Fruit fly (Drosophila melanogaster) whole organism, embryonic: ENCODE data around the gene Rbbp5.

ENCODE experiments used
- CG10431 ChIP-seq: fragments of 200-800 bp; sonication (Bioruptor generic); optimal IDR thresholded peaks from 3 replicates; lab custom pipeline; 2018; ENCODE audit warnings: missing biosample characterization, mild to moderate bottlenecking, missing genetic modification characterization
- CG11093 ChIP-seq: fragments of 200-800 bp; sonication (Bioruptor generic); IDR thresholded peaks from 3 replicates; pipeline ENCODE4 v1.3.6; 2022; ENCODE audit warnings: missing biosample characterization, missing genetic modification characterization
- CG11456 ChIP-seq: fragments of 200-800 bp; sonication (Bioruptor generic); IDR thresholded peaks from 3 replicates; pipeline ENCODE4 v1.3.6; 2022; ENCODE audit warnings: missing biosample characterization, missing genetic modification characterization
- CG12236 ChIP-seq: fragments of 200-800 bp; sonication (Bioruptor generic); optimal IDR thresholded peaks from 2 replicates; lab custom pipeline; 2016; ENCODE audit warnings: missing biosample characterization, missing genetic modification characterization
- CG15479 ChIP-seq: fragments of 200-800 bp; sonication (Bioruptor generic); optimal IDR thresholded peaks from 3 replicates; lab custom pipeline; 2019; ENCODE audit warnings: missing biosample characterization, mild to moderate bottlenecking, missing genetic modification characterization, moderate library complexity
- CG15696 ChIP-seq: fragments of 200-800 bp; sonication (Bioruptor generic); optimal IDR thresholded peaks from 2 replicates; lab custom pipeline; 2019; ENCODE audit warnings: missing biosample characterization, mild to moderate bottlenecking, missing genetic modification characterization, moderate library complexity
- CG18011 ChIP-seq: fragments of 200-800 bp; sonication (Bioruptor generic); optimal IDR thresholded peaks from 2 replicates; lab custom pipeline; 2017; ENCODE audit warnings: missing biosample characterization, missing genetic modification characterization, mild to moderate bottlenecking, moderate library complexity, missing genotype
- CG2678 ChIP-seq: fragments of 200-800 bp; sonication (Bioruptor generic); optimal IDR thresholded peaks from 3 replicates; lab custom pipeline; 2019; ENCODE audit warnings: missing biosample characterization, mild to moderate bottlenecking, missing genetic modification characterization, moderate library complexity
- CG2875 ChIP-seq: fragments of 200-800 bp; sonication (Bioruptor generic); optimal IDR thresholded peaks from 2 replicates; lab custom pipeline; 2017; ENCODE audit warnings: missing biosample characterization, mild to moderate bottlenecking, missing genetic modification characterization, missing genetic modification reagents
- CG2889 ChIP-seq: fragments of 200-800 bp; sonication (Bioruptor generic); IDR thresholded peaks from 3 replicates; pipeline ENCODE4 v1.3.6; 2022; ENCODE audit warnings: missing biosample characterization, missing genetic modification characterization
- CG30431 ChIP-seq: fragments of 200-800 bp; sonication (Bioruptor generic); optimal IDR thresholded peaks from 2 replicates; lab custom pipeline; 2017; ENCODE audit warnings: missing biosample characterization, missing genetic modification characterization
- CG3065 ChIP-seq: fragments of 200-800 bp; sonication (Bioruptor generic); optimal IDR thresholded peaks from 2 replicates; lab custom pipeline; 2016; ENCODE audit warnings: missing biosample characterization, missing genetic modification characterization
- CG34376 ChIP-seq: fragments of 200-800 bp; sonication (Bioruptor generic); optimal IDR thresholded peaks from 2 replicates; lab custom pipeline; 2018; ENCODE audit warnings: missing biosample characterization, mild to moderate bottlenecking, missing genetic modification characterization
- CG4820 ChIP-seq: fragments of 200-800 bp; sonication (Bioruptor generic); optimal IDR thresholded peaks from 3 replicates; lab custom pipeline; 2016; ENCODE audit warnings: missing biosample characterization, missing genetic modification characterization
- CkIIα-i1 ChIP-seq: fragments of 200-800 bp; sonication (Bioruptor generic); IDR thresholded peaks from 2 replicates; pipeline ENCODE4 v1.3.6; 2022; ENCODE audit warnings: missing biosample characterization, missing genetic modification characterization
- Dip2 ChIP-seq: fragments of 200-800 bp; sonication (Bioruptor generic); IDR thresholded peaks from 2 replicates; pipeline ENCODE4 v1.3.6; 2022; ENCODE audit warnings: missing biosample characterization, missing genetic modification characterization
- Dip3 ChIP-seq: fragments of 200-800 bp; sonication (Bioruptor generic); optimal IDR thresholded peaks from 3 replicates; lab custom pipeline; 2016; ENCODE audit warnings: missing biosample characterization, missing genetic modification characterization
- Drgx ChIP-seq: fragments of 200-800 bp; sonication (Bioruptor generic); IDR thresholded peaks from 2 replicates; pipeline ENCODE4 v1.3.6; 2022; ENCODE audit warnings: missing biosample characterization, missing genetic modification characterization
- Elba2 ChIP-seq: fragments of 200-800 bp; sonication (Bioruptor generic); optimal IDR thresholded peaks from 3 replicates; lab custom pipeline; 2016; ENCODE audit warnings: missing biosample characterization, missing genetic modification characterization
- Ets65A ChIP-seq: fragments of 200-800 bp; sonication (Bioruptor generic); peaks from one replicate; lab custom pipeline; 2016; ENCODE audit warnings: missing biosample characterization, missing genetic modification characterization
- Hand ChIP-seq: fragments of 200-800 bp; sonication (Bioruptor generic); optimal IDR thresholded peaks from 2 replicates; lab custom pipeline; 2017; ENCODE audit warnings: mild to moderate bottlenecking, missing biosample characterization, missing genetic modification reagents, missing genetic modification characterization
- HmgD ChIP-seq: fragments of 200-800 bp; sonication (Bioruptor generic); optimal IDR thresholded peaks from 3 replicates; lab custom pipeline; 2016; ENCODE audit warnings: missing biosample characterization, missing genetic modification characterization
- Hmr ChIP-seq: fragments of 200-800 bp; sonication (Bioruptor generic); optimal IDR thresholded peaks from 3 replicates; lab custom pipeline; 2017; ENCODE audit warnings: mild to moderate bottlenecking, missing biosample characterization, missing genetic modification reagents, missing genetic modification characterization
- Hmx ChIP-seq: fragments of 200-800 bp; sonication (Bioruptor generic); optimal IDR thresholded peaks from 2 replicates; lab custom pipeline; 2016; ENCODE audit warnings: missing biosample characterization, missing genetic modification characterization
- Hr39 ChIP-seq: fragments of >200 bp; optimal IDR thresholded peaks from 2 replicates; lab custom pipeline; 2017
- Nf-YA ChIP-seq: fragments of 200-800 bp; sonication (Bioruptor generic); IDR thresholded peaks from 2 replicates; pipeline ENCODE4 v1.3.6; 2022; ENCODE audit warnings: missing biosample characterization, missing genetic modification characterization
- Six4 ChIP-seq: fragments of 200-800 bp; sonication (Bioruptor generic); optimal IDR thresholded peaks from 2 replicates; lab custom pipeline; 2016; ENCODE audit warnings: missing biosample characterization, missing genetic modification characterization
- Tbp ChIP-seq: fragments of >200 bp; optimal IDR thresholded peaks from 2 replicates; lab custom pipeline; 2018; ENCODE audit warnings: missing biosample characterization, missing genetic modification characterization
- danr ChIP-seq: fragments of 200-800 bp; sonication (Bioruptor generic); IDR thresholded peaks from 2 replicates; pipeline ENCODE4 v1.3.6; 2022; ENCODE audit warnings: missing biosample characterization, missing genetic modification characterization
- dmrt11E ChIP-seq: fragments of 200-800 bp; sonication (Bioruptor generic); optimal IDR thresholded peaks from 3 replicates; lab custom pipeline; 2018; ENCODE audit warnings: missing biosample characterization, mild to moderate bottlenecking, missing genetic modification characterization, moderate library complexity
- dpn ChIP-seq, 2 experiments: fragments of 200-800 bp; sonication (Bioruptor generic); optimal IDR thresholded peaks; 3 replicates each; lab custom pipeline; 2016; ENCODE audit warnings: missing biosample characterization in 2 of 2, missing genetic modification characterization in 2 of 2
- eve ChIP-seq, 2 experiments: fragments of >200 bp; optimal IDR thresholded peaks; 2 replicates each; lab custom pipeline; 2017; ENCODE audit warnings: missing biosample characterization in 2 of 2, missing genetic modification characterization in 2 of 2
- exex ChIP-seq: fragments of 200-800 bp; sonication (Bioruptor generic); optimal IDR thresholded peaks from 4 replicates; lab custom pipeline; 2018; ENCODE audit warnings: missing biosample characterization, mild to moderate bottlenecking, missing genetic modification characterization, moderate library complexity
- fd96Cb ChIP-seq: fragments of 200-800 bp; sonication (Bioruptor generic); optimal IDR thresholded peaks from 2 replicates; lab custom pipeline; 2018; ENCODE audit warnings: missing biosample characterization, mild to moderate bottlenecking, missing genetic modification characterization, moderate library complexity
- gfzf ChIP-seq: fragments of 200-800 bp; sonication (Bioruptor generic); optimal IDR thresholded peaks from 2 replicates; lab custom pipeline; 2016; ENCODE audit warnings: missing biosample characterization, mild to moderate bottlenecking, missing genetic modification characterization, moderate library complexity
- gro ChIP-seq: fragments of 200-800 bp; sonication (Bioruptor generic); optimal IDR thresholded peaks from 2 replicates; lab custom pipeline; 2016; ENCODE audit warnings: missing biosample characterization, missing genetic modification characterization
- gsb ChIP-seq: fragments of 200-800 bp; sonication (Bioruptor generic); IDR thresholded peaks from 2 replicates; pipeline ENCODE4 v1.3.6; 2022; ENCODE audit warnings: missing biosample characterization, missing genetic modification characterization
- gsb-n ChIP-seq: fragments of 200-800 bp; sonication (Bioruptor generic); optimal IDR thresholded peaks from 3 replicates; lab custom pipeline; 2018; ENCODE audit warnings: missing biosample characterization, mild to moderate bottlenecking, missing genetic modification characterization
- inv ChIP-seq: fragments of 200-800 bp; sonication (Bioruptor generic); IDR thresholded peaks from 2 replicates; pipeline ENCODE4 v1.3.6; 2022; ENCODE audit warnings: missing biosample characterization, missing genetic modification characterization; ENCODE audit not compliant: partially characterized antibody
- mld ChIP-seq: fragments of 200-800 bp; sonication (Bioruptor generic); IDR thresholded peaks from 3 replicates; pipeline ENCODE4 v1.3.6; 2022; ENCODE audit warnings: missing biosample characterization, missing genetic modification characterization; ENCODE audit not compliant: partially characterized antibody
- oc ChIP-seq: fragments of 200-800 bp; sonication (Bioruptor generic); optimal IDR thresholded peaks from 2 replicates; lab custom pipeline; 2018; ENCODE audit warnings: missing biosample characterization, mild to moderate bottlenecking, missing genetic modification characterization, moderate library complexity
- odd ChIP-seq: fragments of 200-800 bp; sonication (Bioruptor generic); optimal IDR thresholded peaks from 2 replicates; lab custom pipeline; 2017; ENCODE audit warnings: missing biosample characterization, mild to moderate bottlenecking, missing genetic modification characterization
- pita ChIP-seq: fragments of 200-800 bp; sonication (Bioruptor generic); optimal IDR thresholded peaks from 2 replicates; lab custom pipeline; 2017; ENCODE audit warnings: missing biosample characterization, mild to moderate bottlenecking, missing genetic modification characterization
- schlank ChIP-seq: fragments of 200-800 bp; sonication (Bioruptor generic); optimal IDR thresholded peaks from 2 replicates; lab custom pipeline; 2018; ENCODE audit warnings: missing biosample characterization, mild to moderate bottlenecking, missing genetic modification characterization
- sens ChIP-seq: fragments of 200-800 bp; sonication (Bioruptor generic); peaks from one replicate; lab custom pipeline; 2016; ENCODE audit warnings: missing biosample characterization, missing genetic modification characterization
- sob ChIP-seq: fragments of 200-800 bp; sonication (Bioruptor generic); IDR thresholded peaks from 2 replicates; pipeline ENCODE4 v1.3.6; 2022; ENCODE audit warnings: missing biosample characterization, missing genetic modification characterization
- sr ChIP-seq: fragments of 200-800 bp; sonication (Bioruptor generic); IDR thresholded peaks from 3 replicates; pipeline ENCODE4 v1.3.6; 2022; ENCODE audit warnings: missing biosample characterization, missing genetic modification characterization
- trh ChIP-seq: fragments of 200-800 bp; sonication (Bioruptor generic); optimal IDR thresholded peaks from 2 replicates; lab custom pipeline; 2016; ENCODE audit warnings: missing biosample characterization, missing genetic modification characterization
- twi ChIP-seq: fragments of 200-800 bp; optimal IDR thresholded peaks from 2 replicates; lab custom pipeline; 2019; ENCODE audit warnings: missing biosample characterization, mild to moderate bottlenecking, missing genetic modification characterization, moderate library complexity
- tx ChIP-seq: fragments of 200-800 bp; sonication (Bioruptor generic); optimal IDR thresholded peaks from 2 replicates; lab custom pipeline; 2016; ENCODE audit warnings: missing biosample characterization, missing genetic modification characterization

Rbbp5 gene

DNA sequence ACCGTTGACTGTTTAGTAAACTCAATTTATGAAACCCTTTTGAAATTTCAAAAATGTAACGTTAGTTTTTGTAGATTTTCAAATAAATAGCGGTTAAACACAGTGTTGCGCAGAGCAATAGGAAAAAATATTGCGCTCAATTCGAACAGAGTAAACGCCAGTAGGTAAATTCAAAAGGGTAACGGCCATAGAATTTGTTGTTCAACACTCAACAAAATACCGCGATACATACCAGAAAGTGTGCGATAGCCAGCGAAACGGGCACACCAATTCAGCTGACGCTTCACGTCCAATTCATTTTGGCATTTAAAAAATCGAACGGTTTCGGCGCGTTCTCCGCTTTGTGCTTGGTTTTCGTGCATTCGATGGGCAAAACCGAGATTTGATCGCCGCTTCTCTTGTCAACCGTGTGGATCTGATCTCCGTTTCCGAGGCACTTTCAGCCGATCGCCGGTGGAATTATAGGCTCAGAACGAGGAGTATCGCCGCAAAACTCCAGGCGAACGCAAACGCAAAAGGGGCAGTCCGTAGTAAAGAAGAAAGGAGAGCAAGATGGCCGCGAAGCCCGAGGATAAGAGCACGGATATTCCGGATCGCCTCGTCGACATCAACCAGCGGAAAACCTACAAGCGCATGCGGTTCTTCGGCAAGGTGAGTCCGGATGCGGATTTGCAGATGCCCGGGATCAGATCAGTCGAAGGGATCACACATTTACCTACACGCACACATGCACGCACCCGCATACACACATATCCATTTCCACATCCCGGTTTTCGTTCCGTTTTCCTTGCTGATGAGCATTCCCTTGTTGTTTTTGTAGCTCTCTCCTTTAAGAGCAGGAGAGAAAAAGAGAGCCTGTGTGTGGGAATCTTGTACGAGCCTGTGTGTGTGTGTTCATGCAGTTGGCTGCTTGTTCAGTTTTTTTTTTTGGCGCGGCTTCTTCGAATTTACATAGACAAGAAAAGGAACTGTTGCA is 37.7 kb downstream of the Rbbp5 start (continued):
- no peak for TF ChIP-seq eve (GFP tag; optimal IDR thresholded peaks at IDR 0.05; lab: Kevin White, UChicago)
- no peak for TF ChIP-seq sr (GFP tag; lab: Robert Waterston, UW)
- no peak for TF ChIP-seq trh
- no peak for TF ChIP-seq exex (tag; lab: Kevin White, UChicago)
- TF ChIP-seq Ets65A (GFP tag; lab: Kevin White, UChicago): peak; percentile 95
- TF ChIP-seq schlank (tag; lab: Kevin White, UChicago): no peak
- TF ChIP-seq gro (GFP tag; lab: Kevin White, UChicago): peak; percentile 77
- TF ChIP-seq Tbp (GFP tag; lab: Kevin White, UChicago): no peak
- no peak for TF ChIP-seq CG4820
- TF ChIP-seq pita (GFP tag; lab: Kevin White, UChicago): no peak
- TF ChIP-seq CG2678 (tag; lab: Kevin White, UChicago): no peak
- TF ChIP-seq Nf-YA (GFP tag; lab: Robert Waterston, UW): no peak; the same call in 1 of the 2 replicates
- TF ChIP-seq gsb-n: no peak
- TF ChIP-seq CG18011 (GFP tag; lab: Kevin White, UChicago): no peak
- peak; percentile 27 for TF ChIP-seq Elba2
- no peak for TF ChIP-seq CG30431 (GFP tag; lab: Kevin White, UChicago)
- peak; percentile 77 for TF ChIP-seq inv (GFP tag; lab: Robert Waterston, UW)
- no peak for TF ChIP-seq gsb
- TF ChIP-seq dpn (GFP tag; optimal IDR thresholded peaks at IDR 0.05; lab: Kevin White, UChicago): peak; percentile 58 to 79
- TF ChIP-seq mld (GFP tag; lab: Robert Waterston, UW): peak; percentile 57; the same call in 1 of the 3 replicates
- no peak for TF ChIP-seq danr
- TF ChIP-seq CG11093 (GFP tag; lab: Robert Waterston, UW): no peak
- peak; percentile 12 for TF ChIP-seq CG12236 (GFP tag; lab: Kevin White, UChicago)
- TF ChIP-seq dmrt11E (tag; lab: Kevin White, UChicago): peak; percentile 36
- TF ChIP-seq Hmx (GFP tag; lab: Kevin White, UChicago): no peak
- no peak for TF ChIP-seq oc (tag; lab: Kevin White, UChicago)
- TF ChIP-seq CG3065: no peak
- peak; percentile 54 for TF ChIP-seq CG15479 (GFP tag; lab: Kevin White, UChicago)
- TF ChIP-seq CG2889 (GFP tag; lab: Robert Waterston, UW): no peak
- no peak for TF ChIP-seq CG15696 (tag; lab: Kevin White, UChicago)
- TF ChIP-seq Dip3: peak; percentile 59
- TF ChIP-seq sens (GFP tag; lab: Kevin White, UChicago): peak; percentile 89
- no peak for TF ChIP-seq Hand (GFP tag; lab: Kevin White, UChicago)
- peak; percentile 91 for TF ChIP-seq HmgD (GFP tag; lab: Kevin White, UChicago)
- no peak for TF ChIP-seq Drgx (GFP tag; lab: Robert Waterston, UW)
- peak; percentile 85 for TF ChIP-seq gfzf
- TF ChIP-seq Hmr (GFP tag; lab: Kevin White, UChicago): peak; percentile 59
- TF ChIP-seq CG2875 (GFP tag; lab: Kevin White, UChicago): no peak
- TF ChIP-seq CG10431 (GFP tag; lab: Kevin White, UChicago): no peak
- TF ChIP-seq CG34376: no peak
- no peak for TF ChIP-seq Dip2 (GFP tag; lab: Robert Waterston, UW)
- peak; percentile 53 for TF ChIP-seq tx (GFP tag; lab: Kevin White, UChicago)
- TF ChIP-seq CkIIα-i1 (GFP tag; lab: Robert Waterston, UW): no peak
- TF ChIP-seq Hr39 (lab: Kevin White, UChicago): no peak
- no peak for TF ChIP-seq fd96Cb (tag; lab: Kevin White, UChicago)
- TF ChIP-seq odd (GFP tag; lab: Kevin White, UChicago): no peak
- TF ChIP-seq CG11456 (GFP tag; lab: Robert Waterston, UW): peak; percentile 72; the same call in 2 of the 3 replicates
- TF ChIP-seq twi (tag; lab: Kevin White, UChicago): no peak
- TF ChIP-seq sob (GFP tag; lab: Robert Waterston, UW): peak; percentile 81
- TF ChIP-seq Six4: peak; percentile 10
